Worm (Caenorhabditis elegans): ENCODE data around the gene fbxa-19.

DNA sequence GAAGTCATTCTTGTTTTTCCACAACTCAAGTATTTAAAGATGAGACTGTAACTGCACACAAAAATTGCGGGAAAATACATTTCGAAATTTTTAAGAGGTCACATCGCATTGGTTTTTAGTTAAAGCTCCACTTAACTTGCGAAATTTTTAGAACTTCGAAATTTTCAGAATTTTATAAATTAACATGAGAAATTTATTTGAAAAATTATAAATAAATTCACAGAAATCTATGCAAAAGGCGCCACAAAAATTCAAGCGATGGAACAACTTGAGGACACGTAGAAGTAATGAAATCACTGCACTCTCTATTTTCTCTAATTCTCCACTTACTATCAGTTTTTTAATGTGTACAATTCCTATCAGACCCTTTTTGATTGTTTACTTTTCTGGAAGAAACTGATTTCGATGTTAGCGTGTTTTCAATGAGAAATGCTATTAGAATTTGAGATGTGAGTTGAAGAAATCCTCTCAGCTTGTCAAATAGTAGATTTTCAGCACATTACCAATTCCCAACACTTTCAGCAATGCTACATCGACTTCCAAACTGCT, 43.7 kb upstream of the fbxa-19 start, which contains the start of gene fbxa-31:
- TF ChIP-seq W03F9.2 (tag; optimal IDR thresholded peaks at IDR 0.05) (no peak), dao-5 (tag; optimal IDR thresholded peaks at IDR 0.05) (no peak), him-1 (tag; optimal IDR thresholded peaks at IDR 0.05) (no peak)
